Fruit fly (Drosophila melanogaster) whole organism, embryonic: ENCODE data around the gene Lgr1.

Experiments
- BEAF-32 ChIP-seq: fragments of 200-800 bp; sonication (Bioruptor generic); optimal IDR thresholded peaks from 3 replicates; lab custom pipeline; 2017; ENCODE audit warnings: missing biosample characterization, missing genetic modification characterization, mild to moderate bottlenecking, moderate library complexity, missing genetic modification reagents
- Bteb2 ChIP-seq: fragments of 200-800 bp; sonication (Bioruptor generic); optimal IDR thresholded peaks from 2 replicates; lab custom pipeline; 2016; ENCODE audit warnings: missing biosample characterization, missing genetic modification characterization
- CG8478 ChIP-seq: fragments of >200 bp; optimal IDR thresholded peaks from 2 replicates; lab custom pipeline; 2018
- ara ChIP-seq: fragments of 200-800 bp; sonication (Bioruptor generic); IDR thresholded peaks from 2 replicates; pipeline ENCODE4 v1.3.6; 2022; ENCODE audit warnings: missing biosample characterization, missing genetic modification characterization
- lmd ChIP-seq: fragments of 200-800 bp; sonication (Bioruptor generic); IDR thresholded peaks from 2 replicates; pipeline ENCODE4 v1.3.6; 2022; ENCODE audit warnings: missing biosample characterization, missing genetic modification characterization

DNA sequence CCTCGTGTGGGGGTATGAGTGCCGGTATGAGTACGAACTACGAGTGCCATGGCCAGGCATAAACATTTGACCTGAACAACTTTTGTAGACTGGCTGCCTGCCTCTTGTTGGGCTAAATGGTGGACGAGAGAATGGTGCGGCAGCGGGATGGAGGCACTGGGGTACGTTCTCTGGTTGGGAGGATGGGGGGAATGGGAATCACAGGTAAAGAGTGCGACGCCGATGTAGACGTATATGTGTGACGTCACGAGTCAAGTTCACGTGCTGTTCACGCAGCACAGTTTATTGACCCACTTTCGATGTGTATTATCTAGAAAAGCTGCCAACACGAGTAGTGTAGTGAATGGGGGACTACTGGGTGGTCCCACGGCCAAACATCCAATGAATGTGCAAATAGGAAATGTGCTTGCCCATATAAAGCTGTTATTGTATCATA lies 18.6 kb upstream of the Lgr1 start:
- no peak for TF ChIP-seq CG8478 (lab: Kevin White, UChicago)
- no peak for TF ChIP-seq Bteb2 (GFP tag; lab: Kevin White, UChicago)
- TF ChIP-seq BEAF-32 (GFP tag; lab: Kevin White, UChicago) = no peak
- no peak for TF ChIP-seq ara (GFP tag; lab: Robert Waterston, UW)
- TF ChIP-seq lmd (GFP tag; lab: Robert Waterston, UW) = no peak
